Worm (Caenorhabditis elegans) whole organism, L1 larva: ENCODE results near the gene R148.3.
A peak's percentile ranks its signal among the peaks of the same experiment; 100 is the strongest.

Source experiments
- C34B4.2 ChIP-seq: sonication (generic microtip); optimal IDR thresholded peaks from 2 replicates; lab custom pipeline; 2017; ENCODE audit warnings: mild to moderate bottlenecking, missing genetic modification characterization, missing compliant biosample characterization
- Y116A8C.19 ChIP-seq: sonication (generic microtip); optimal IDR thresholded peaks from 2 replicates; lab custom pipeline; 2016; ENCODE audit warnings: missing compliant biosample characterization, missing genetic modification characterization, borderline replicate concordance
- alr-1 ChIP-seq: fragments of 200-800 bp; sonication (Bioruptor generic); optimal IDR thresholded peaks from 2 replicates; lab custom pipeline; 2018; ENCODE audit warnings: borderline replicate concordance, mild to moderate bottlenecking, missing genetic modification characterization, missing compliant biosample characterization
- ceh-63 ChIP-seq: fragments of 200-800 bp; sonication (Bioruptor generic); optimal IDR thresholded peaks from 2 replicates; lab custom pipeline; 2018; ENCODE audit warnings: mild to moderate bottlenecking, missing genetic modification characterization, missing compliant biosample characterization
- ceh-82 ChIP-seq, 3 experiments: fragments of 150-350 bp in 1 of 3; sonication (generic microtip) in 2 of 3; optimal IDR thresholded peaks; 2 replicates each; lab custom pipeline; 2014 to 2017; ENCODE audit warnings: missing biosample characterization in 3 of 3, missing genetic modification characterization in 3 of 3
- ces-1 ChIP-seq: fragments of 150-350 bp; optimal IDR thresholded peaks from 2 replicates; lab custom pipeline; 2014; ENCODE audit warnings: missing biosample characterization, missing genetic modification reagents, missing genetic modification characterization
- dpl-1 ChIP-seq, 3 experiments: fragments of 150-350 bp in 2 of 3; sonication (generic microtip) in 1 of 3; optimal IDR thresholded peaks; 2 replicates each; lab custom pipeline; 2014 to 2017; ENCODE audit warnings: missing biosample characterization in 3 of 3, missing genetic modification characterization in 3 of 3, missing genetic modification reagents in 3 of 3
- efl-1 ChIP-seq, 4 experiments: fragments of 150-350 bp; optimal IDR thresholded peaks in 3 of 4; peaks in 1 of 4; 1 replicate in 1 of 4; 2 replicates in 3 of 4; lab custom pipeline; 2014; ENCODE audit warnings: missing biosample characterization in 2 of 4, missing genetic modification characterization in 2 of 4, missing genetic modification reagents in 2 of 4
- egl-13 ChIP-seq: sonication (generic microtip); optimal IDR thresholded peaks from 2 replicates; lab custom pipeline; 2016; ENCODE audit warnings: missing genotype, missing genetic modification reagents, missing genetic modification characterization, missing compliant biosample characterization
- egl-27 ChIP-seq, 2 experiments: fragments of 150-350 bp in 1 of 2; sonication (generic microtip); optimal IDR thresholded peaks; 3 replicates each; lab custom pipeline; 2017 to 2018; ENCODE audit warnings: missing biosample characterization in 2 of 2, missing genetic modification characterization in 2 of 2, missing genetic modification reagents in 2 of 2
- elt-2 ChIP-seq: sonication (generic microtip); optimal IDR thresholded peaks from 2 replicates; lab custom pipeline; 2016; ENCODE audit warnings: missing genetic modification characterization, mild to moderate bottlenecking, inconsistent platforms, missing compliant biosample characterization, missing genetic modification reagents
- ets-5 ChIP-seq: fragments of 200-800 bp; sonication (Bioruptor generic); IDR thresholded peaks from 2 replicates; pipeline ENCODE4 v1.3.6; 2022; ENCODE audit warnings: missing genetic modification characterization, missing compliant biosample characterization
- fkh-10 ChIP-seq: sonication (generic microtip); optimal IDR thresholded peaks from 2 replicates; lab custom pipeline; 2017; ENCODE audit warnings: missing biosample characterization, missing genetic modification reagents, missing genetic modification characterization
- fkh-8 ChIP-seq: sonication (generic microtip); optimal IDR thresholded peaks from 2 replicates; lab custom pipeline; 2016; ENCODE audit warnings: mild to moderate bottlenecking, missing genetic modification characterization, missing compliant biosample characterization
- hlh-17 ChIP-seq: fragments of 200-800 bp; sonication (Bioruptor generic); optimal IDR thresholded peaks from 2 replicates; lab custom pipeline; 2018; ENCODE audit warnings: missing genetic modification characterization, mild to moderate bottlenecking, missing compliant biosample characterization, moderate library complexity, borderline replicate concordance
- hpl-2 ChIP-seq: fragments of 150-350 bp; optimal IDR thresholded peaks from 2 replicates; lab custom pipeline; 2014; ENCODE audit warnings: missing biosample characterization, missing genetic modification reagents, missing genetic modification characterization
- irx-1 ChIP-seq: sonication (generic microtip); optimal IDR thresholded peaks from 2 replicates; lab custom pipeline; 2016; ENCODE audit warnings: missing genetic modification characterization, missing compliant biosample characterization
- lin-13 ChIP-seq: fragments of 150-350 bp; optimal IDR thresholded peaks from 2 replicates; lab custom pipeline; 2014; ENCODE audit warnings: missing biosample characterization, missing genetic modification reagents, missing genetic modification characterization
- lin-14 ChIP-seq: fragments of 200-800 bp; sonication (Bioruptor generic); optimal IDR thresholded peaks from 2 replicates; lab custom pipeline; 2018; ENCODE audit warnings: mild to moderate bottlenecking, missing genetic modification characterization, moderate library complexity, missing compliant biosample characterization
- lin-15B ChIP-seq: fragments of 150-350 bp; sonication (generic microtip); optimal IDR thresholded peaks from 3 replicates; lab custom pipeline; 2014; ENCODE audit warnings: missing biosample characterization, missing genetic modification characterization
- lin-35 ChIP-seq, 2 experiments: fragments of 150-350 bp; optimal IDR thresholded peaks; 2 replicates each; lab custom pipeline; 2014; ENCODE audit warnings: missing biosample characterization in 2 of 2, missing genetic modification characterization in 2 of 2, missing genetic modification reagents in 2 of 2
- mab-9 ChIP-seq: fragments of 200-800 bp; sonication (Bioruptor generic); IDR thresholded peaks from 2 replicates; pipeline ENCODE4 v1.3.6; 2022; ENCODE audit warnings: missing genetic modification reagents, missing genetic modification characterization, missing compliant biosample characterization
- mdl-1 ChIP-seq, 2 experiments: fragments of 150-350 bp; optimal IDR thresholded peaks; 2 replicates each; lab custom pipeline; 2014 to 2017; ENCODE audit warnings: missing biosample characterization in 2 of 2, missing genetic modification characterization in 2 of 2, inconsistent platforms in 1 of 2
- mef-2 ChIP-seq: fragments of 150-350 bp; optimal IDR thresholded peaks from 2 replicates; lab custom pipeline; 2014; ENCODE audit warnings: missing biosample characterization, missing genetic modification characterization
- mep-1 ChIP-seq: fragments of 150-350 bp; optimal IDR thresholded peaks from 2 replicates; lab custom pipeline; 2014; ENCODE audit warnings: missing biosample characterization, missing genetic modification characterization
- nhr-11 ChIP-seq: fragments of 150-350 bp; optimal IDR thresholded peaks from 2 replicates; lab custom pipeline; 2014; ENCODE audit warnings: missing biosample characterization, missing genetic modification characterization
- nhr-20 ChIP-seq: sonication (generic microtip); optimal IDR thresholded peaks from 2 replicates; lab custom pipeline; 2016; ENCODE audit warnings: mild to moderate bottlenecking, missing genetic modification characterization, missing compliant biosample characterization
- nhr-28 ChIP-seq: fragments of 150-350 bp; optimal IDR thresholded peaks from 2 replicates; lab custom pipeline; 2014; ENCODE audit warnings: missing biosample characterization, missing genetic modification characterization
- nhr-47 ChIP-seq: sonication (generic microtip); optimal IDR thresholded peaks from 2 replicates; lab custom pipeline; 2016; ENCODE audit warnings: mild to moderate bottlenecking, missing genetic modification characterization, moderate library complexity, missing compliant biosample characterization
- nhr-71 ChIP-seq: sonication (generic microtip); optimal IDR thresholded peaks from 2 replicates; lab custom pipeline; 2016; ENCODE audit warnings: mild to moderate bottlenecking, missing genetic modification characterization, moderate library complexity, missing compliant biosample characterization
- nhr-84 ChIP-seq: sonication (generic microtip); optimal IDR thresholded peaks from 2 replicates; lab custom pipeline; 2017; ENCODE audit warnings: missing biosample characterization, missing genetic modification characterization
- pqm-1 ChIP-seq: sonication (generic microtip); optimal IDR thresholded peaks from 3 replicates; lab custom pipeline; 2017; ENCODE audit warnings: missing biosample characterization, missing genetic modification characterization
- rnt-1 ChIP-seq: sonication (generic microtip); optimal IDR thresholded peaks from 2 replicates; lab custom pipeline; 2016; ENCODE audit warnings: mild to moderate bottlenecking, missing genetic modification characterization, moderate library complexity, missing compliant biosample characterization
- skn-1 ChIP-seq: fragments of 150-350 bp; optimal IDR thresholded peaks from 2 replicates; lab custom pipeline; 2014; ENCODE audit warnings: missing biosample characterization, missing genetic modification characterization
- snu-23 ChIP-seq: sonication (generic microtip); optimal IDR thresholded peaks from 2 replicates; lab custom pipeline; 2016; ENCODE audit warnings: missing genetic modification characterization, missing compliant biosample characterization
- sox-4 ChIP-seq: sonication (generic microtip); optimal IDR thresholded peaks from 2 replicates; lab custom pipeline; 2016; ENCODE audit warnings: missing genetic modification characterization, missing compliant biosample characterization
- sup-37 ChIP-seq: fragments of 200-800 bp; sonication (Bioruptor generic); optimal IDR thresholded peaks from 2 replicates; lab custom pipeline; 2018; ENCODE audit warnings: mild to moderate bottlenecking, missing genetic modification characterization, missing compliant biosample characterization
- swsn-7 ChIP-seq: sonication (generic microtip); optimal IDR thresholded peaks from 2 replicates; lab custom pipeline; 2016; ENCODE audit warnings: missing genetic modification characterization, missing compliant biosample characterization
- tbx-2 ChIP-seq: sonication (generic microtip); optimal IDR thresholded peaks from 2 replicates; lab custom pipeline; 2016; ENCODE audit warnings: missing genetic modification characterization, missing compliant biosample characterization
- zag-1 ChIP-seq: fragments of 150-350 bp; optimal IDR thresholded peaks from 2 replicates; lab custom pipeline; 2014; ENCODE audit warnings: missing biosample characterization, missing genetic modification characterization
- zip-4 ChIP-seq: fragments of 200-800 bp; sonication (Bioruptor generic); optimal IDR thresholded peaks from 2 replicates; lab custom pipeline; 2018; ENCODE audit warnings: mild to moderate bottlenecking, missing genetic modification characterization, moderate library complexity, missing compliant biosample characterization
- ztf-4 ChIP-seq: fragments of 150-350 bp; optimal IDR thresholded peaks from 2 replicates; lab custom pipeline; 2014; ENCODE audit warnings: missing biosample characterization, missing genetic modification characterization

Gene R148.3

DNA sequence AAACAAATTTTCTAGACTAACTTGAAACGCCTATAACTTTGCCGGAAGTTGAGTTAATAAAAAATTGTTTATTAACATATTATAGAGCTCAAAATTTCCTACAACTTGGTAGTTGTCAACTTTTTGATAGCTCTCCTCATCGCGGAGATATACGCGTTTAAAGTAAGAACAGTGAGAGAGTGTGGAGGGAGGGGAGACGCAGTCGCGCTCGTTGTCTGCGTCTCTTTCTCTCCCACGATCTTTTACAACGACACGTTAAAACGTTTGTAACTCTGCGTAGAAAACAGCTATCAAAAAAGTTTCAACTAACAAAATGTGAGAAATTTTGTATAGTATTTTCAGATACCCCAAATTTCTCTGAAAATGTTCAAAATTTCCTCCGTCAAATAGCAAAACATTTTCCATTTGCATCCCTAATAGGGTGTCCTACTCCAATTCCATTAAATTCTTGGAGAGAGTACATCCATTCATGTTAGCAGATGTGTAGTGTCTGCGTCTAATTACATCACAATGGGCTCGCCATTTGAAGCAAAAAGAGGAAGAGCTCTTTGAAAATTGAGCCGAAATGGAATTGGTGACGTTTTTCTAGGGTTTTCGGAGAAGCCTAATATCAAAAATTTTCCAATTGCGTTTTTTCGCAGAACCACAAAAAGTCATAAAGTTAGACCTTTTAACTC lies 38.7 kb upstream of the R148.3 start:
- no peak for TF ChIP-seq mef-2 (tag; lab: Kevin White, UChicago)
- TF ChIP-seq dpl-1 (GFP tag; optimal IDR thresholded peaks at IDR 0.05; lab: Kevin White, UChicago): no peak
- TF ChIP-seq lin-35 (GFP tag; optimal IDR thresholded peaks at IDR 0.05; lab: Kevin White, UChicago): no peak
- no peak for TF ChIP-seq ets-5
- peak; percentile 64 for TF ChIP-seq lin-14 (GFP tag; lab: Kevin White, UChicago)
- TF ChIP-seq hlh-17: no peak
- TF ChIP-seq egl-27 (tag; optimal IDR thresholded peaks at IDR 0.05; lab: Kevin White, UChicago): no peak

DNA sequence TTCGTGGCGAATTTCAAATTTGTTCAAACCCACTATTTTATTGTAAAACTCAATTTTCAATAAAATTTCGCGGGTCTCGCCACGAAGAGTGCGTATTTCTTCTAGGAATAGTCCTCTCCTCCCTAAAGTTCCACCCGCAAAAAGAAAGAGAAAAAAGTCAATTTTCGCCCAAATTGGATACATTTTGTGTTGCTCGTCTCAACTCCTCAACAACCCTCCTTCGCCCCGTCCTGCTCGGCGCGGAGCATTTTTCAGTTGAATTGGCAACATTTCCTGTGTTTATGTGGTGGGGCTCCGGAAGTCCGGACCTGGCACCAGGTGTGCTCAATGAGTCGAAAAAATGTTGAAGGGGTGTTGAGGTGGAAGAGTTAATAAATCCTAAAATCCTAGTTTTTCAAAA lies 37.0 kb upstream of the R148.3 start:
- TF ChIP-seq lin-15B (no peak), ceh-82 (tag; optimal IDR thresholded peaks at IDR 0.05; lab: Kevin White, UChicago) (no peak), lin-13 (GFP tag; lab: Kevin White, UChicago) (no peak), fkh-8 (tag; lab: Kevin White, UChicago) (peak; percentile 41), ztf-4 (no peak), lin-14 (GFP tag; lab: Kevin White, UChicago) (peak; percentile 61)
- TF ChIP-seq, all 84 proteins: peak for 2

ce11 chrIII:3139144-3139543 lies 36.0 kb upstream of the R148.3 start, which contains the start of gene mec-12:
mec-12 (minus strand) TSS chrIII:3139234.
- peak in 2 of 3 experiments; percentile 32 to 39 for TF ChIP-seq ceh-82 (tag; optimal IDR thresholded peaks at IDR 0.05; lab: Kevin White, UChicago)
- TF ChIP-seq fkh-10: peak; percentile 34
- TF ChIP-seq lin-14 (GFP tag; lab: Kevin White, UChicago): peak; percentile 78
- no peak for TF ChIP-seq nhr-28 (tag; lab: Kevin White, UChicago)
- no peak for TF ChIP-seq ets-5
- no peak for TF ChIP-seq swsn-7 (tag; lab: Kevin White, UChicago)
- TF ChIP-seq egl-27 (tag; optimal IDR thresholded peaks at IDR 0.05; lab: Kevin White, UChicago): no peak
- TF ChIP-seq nhr-47 (tag; lab: Kevin White, UChicago): peak; percentile 17
- peak; percentile 10 for TF ChIP-seq tbx-2 (tag; lab: Kevin White, UChicago)
- TF ChIP-seq mab-9 (GFP tag; lab: Robert Waterston, UW): no peak
- TF ChIP-seq sox-4 (tag; lab: Kevin White, UChicago): no peak
- peak; percentile 79 for TF ChIP-seq ces-1 (GFP tag; lab: Kevin White, UChicago)
- TF ChIP-seq zip-4 (GFP tag; lab: Kevin White, UChicago): peak; percentile 12
- no peak for TF ChIP-seq mep-1 (tag; lab: Kevin White, UChicago)
- TF ChIP-seq skn-1 (tag; lab: Kevin White, UChicago): no peak
- TF ChIP-seq sup-37 (GFP tag; lab: Kevin White, UChicago): no peak
- TF ChIP-seq ceh-63 (GFP tag; lab: Kevin White, UChicago): peak; percentile 34
- no peak for TF ChIP-seq hlh-17
- TF ChIP-seq dpl-1 (GFP tag; optimal IDR thresholded peaks at IDR 0.05; lab: Kevin White, UChicago): no peak
- no peak for TF ChIP-seq snu-23 (GFP tag; lab: Kevin White, UChicago)
- no peak for TF ChIP-seq nhr-11 (tag; lab: Kevin White, UChicago)
- TF ChIP-seq irx-1 (tag; lab: Kevin White, UChicago): no peak
- TF ChIP-seq nhr-84 (tag; lab: Kevin White, UChicago): no peak
- peak in 1 of 2 experiments; percentile 3 for TF ChIP-seq efl-1 (optimal IDR thresholded peaks at IDR 0.05; lab: Kevin White, UChicago)
- no peak for TF ChIP-seq efl-1 (GFP tag; optimal IDR thresholded peaks at IDR 0.05 in 1 of 2; lab: Kevin White, UChicago)
- no peak for TF ChIP-seq C34B4.2 (tag; lab: Kevin White, UChicago)
- no peak for TF ChIP-seq rnt-1 (tag; lab: Kevin White, UChicago)
- TF ChIP-seq alr-1 (tag; lab: Kevin White, UChicago): no peak
- no peak for TF ChIP-seq zag-1
- no peak for TF ChIP-seq Y116A8C.19 (tag; lab: Kevin White, UChicago)
- no peak for TF ChIP-seq elt-2
- no peak for TF ChIP-seq hpl-2 (GFP tag; lab: Kevin White, UChicago)
- TF ChIP-seq nhr-71 (tag; lab: Kevin White, UChicago): peak; percentile 40
- no peak for TF ChIP-seq pqm-1 (tag; lab: Kevin White, UChicago)
- TF ChIP-seq fkh-8 (tag; lab: Kevin White, UChicago): no peak
- no peak for TF ChIP-seq mdl-1 (tag; optimal IDR thresholded peaks at IDR 0.05; lab: Kevin White, UChicago)
- TF ChIP-seq lin-35 (GFP tag; optimal IDR thresholded peaks at IDR 0.05; lab: Kevin White, UChicago): peak in 1 of 2 experiments; percentile 6
- no peak for TF ChIP-seq egl-13 (tag; lab: Kevin White, UChicago)
- no peak for TF ChIP-seq nhr-20 (tag; lab: Kevin White, UChicago)
